Fruit fly (Drosophila melanogaster): ENCODE measurements around the gene CG9175.
A peak's percentile ranks its signal among the peaks of the same experiment; 100 is the strongest.

The CG9175 gene

DNA sequence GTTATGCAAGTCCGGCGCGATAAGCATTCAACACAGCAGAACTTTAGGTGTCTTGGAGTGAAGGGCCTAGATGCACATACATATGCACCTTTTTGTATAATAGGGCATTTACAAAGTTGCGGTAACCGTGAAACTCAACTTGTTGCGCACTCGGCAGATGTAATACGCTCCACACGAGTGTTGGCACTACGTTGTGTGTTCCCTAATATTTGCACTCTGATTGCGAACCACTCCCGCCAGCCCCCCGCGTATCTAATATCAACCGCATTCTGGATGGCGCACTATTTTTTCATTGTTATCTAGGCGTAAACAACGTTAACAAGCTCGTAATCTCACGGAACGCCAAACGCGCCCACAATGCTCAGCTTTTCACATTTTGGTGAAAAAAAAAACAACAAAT is 18.4 kb downstream of the CG9175 start (continued):
- TF ChIP-seq eve (GFP tag; optimal IDR thresholded peaks at IDR 0.05) (no peak), slp2 (GFP tag; optimal IDR thresholded peaks at IDR 0.05) (no peak), toy (GFP tag; IDR thresholded peaks at IDR 0.05) (no peak), tll (GFP tag; optimal IDR thresholded peaks at IDR 0.05) (no peak), mirr (GFP tag; optimal IDR thresholded peaks at IDR 0.05) (peak; percentile 6), CG8944 (GFP tag; optimal IDR thresholded peaks at IDR 0.05) (no peak), CG14860 (GFP tag; IDR thresholded peaks at IDR 0.05; ENCODE audit: partially characterized antibody) (no peak), btn (GFP tag; optimal IDR thresholded peaks at IDR 0.05) (no peak), dimm (GFP tag; IDR thresholded peaks at IDR 0.05) (no peak), CG6689 (GFP tag; IDR thresholded peaks at IDR 0.05) (no peak), sug (tag; optimal IDR thresholded peaks at IDR 0.05) (peak; percentile 61), Adf1 (GFP tag; IDR thresholded peaks at IDR 0.05) (no peak), pfk (GFP tag; optimal IDR thresholded peaks at IDR 0.05) (no peak), CG8089 (GFP tag; optimal IDR thresholded peaks at IDR 0.05) (no peak), CG3838 (GFP tag; optimal IDR thresholded peaks at IDR 0.05) (no peak), CG4424 (GFP tag; optimal IDR thresholded peaks at IDR 0.05) (no peak), CG2678 (tag; optimal IDR thresholded peaks at IDR 0.05) (peak; percentile 5), CG42726 (GFP tag; IDR thresholded peaks at IDR 0.05; ENCODE audit: partially characterized antibody) (no peak), CG4707 (GFP tag; optimal IDR thresholded peaks at IDR 0.05) (no peak), Mad (GFP tag; optimal IDR thresholded peaks at IDR 0.05) (no peak), rib (GFP tag; IDR thresholded peaks at IDR 0.05) (no peak), Dbx (GFP tag; IDR thresholded peaks at IDR 0.05) (no peak), Xrp1 (GFP tag; IDR thresholded peaks at IDR 0.05) (no peak), CG12659 (GFP tag; optimal IDR thresholded peaks at IDR 0.05) (no peak), CG7786 (GFP tag; optimal IDR thresholded peaks at IDR 0.05) (no peak), Nf-YA (GFP tag; IDR thresholded peaks at IDR 0.05) (no peak), GATAe (GFP tag; conservative IDR thresholded peaks at IDR 0.05) (0 out of 2 replicates have a peak, but pooled peaks have one; percentile 42), CG34422 (GFP tag; IDR thresholded peaks at IDR 0.05) (no peak), vvl (GFP tag; IDR thresholded peaks at IDR 0.05) (no peak), CG10979 (tag; optimal IDR thresholded peaks at IDR 0.05) (no peak)

- TF ChIP-seq bsh (GFP tag; optimal IDR thresholded peaks at IDR 0.05) (no peak), CG9932 (GFP tag; IDR thresholded peaks at IDR 0.05) (no peak), Xrp1 (GFP tag; IDR thresholded peaks at IDR 0.05) (0 out of 2 replicates have a peak, but pooled peaks have one; percentile 11), Ada2b (GFP tag; IDR thresholded peaks at IDR 0.05) (no peak), B-H2 (GFP tag; optimal IDR thresholded peaks at IDR 0.05) (no peak), CG10366 (GFP tag; IDR thresholded peaks at IDR 0.05) (no peak), slou (GFP tag; optimal IDR thresholded peaks at IDR 0.05) (no peak), CG32772 (GFP tag; IDR thresholded peaks at IDR 0.05) (no peak), da (GFP tag; optimal IDR thresholded peaks at IDR 0.05) (peak; percentile 92), CG9609 (GFP tag; optimal IDR thresholded peaks at IDR 0.05) (no peak), CG8359 (GFP tag; optimal IDR thresholded peaks at IDR 0.05; ENCODE audit: borderline replicate concordance) (no peak), CG10267 (tag; optimal IDR thresholded peaks at IDR 0.05) (no peak), pros (GFP tag; optimal IDR thresholded peaks at IDR 0.05) (peak; percentile 95), CG12391 (tag; optimal IDR thresholded peaks at IDR 0.05) (no peak), nom (GFP tag; optimal IDR thresholded peaks at IDR 0.05) (peak; percentile 5), CG11247 (GFP tag; IDR thresholded peaks at IDR 0.05) (no peak), CG18011 (GFP tag; optimal IDR thresholded peaks at IDR 0.05) (no peak), ara (GFP tag; IDR thresholded peaks at IDR 0.05) (peak; percentile 13; the same call in 1 of the 2 replicates), CG4707 (GFP tag; optimal IDR thresholded peaks at IDR 0.05) (no peak), CG15514 (GFP tag; optimal IDR thresholded peaks at IDR 0.05) (no peak), sim (GFP tag; IDR thresholded peaks at IDR 0.05) (no peak), tup (GFP tag; optimal IDR thresholded peaks at IDR 0.05) (no peak), CG4282 (GFP tag; optimal IDR thresholded peaks at IDR 0.05) (no peak), Drgx (GFP tag; IDR thresholded peaks at IDR 0.05) (no peak)
These were observed 19.9 kb downstream of the CG9175 start for dm6 chr2L:6078757-6079351.
